Worm (Caenorhabditis elegans) whole organism, L2 larva: Measurements from ENCODE around the gene phb-2.

ENCODE experiments used
- F13H6.1 ChIP-seq: sonication (generic microtip); optimal IDR thresholded peaks from 2 replicates; lab custom pipeline; 2016; ENCODE audit warnings: missing genetic modification characterization, missing compliant biosample characterization
- ama-1 ChIP-seq: fragments of 150-350 bp; optimal IDR thresholded peaks from 2 replicates; lab custom pipeline; 2018; ENCODE audit warnings: inconsistent platforms
- ceh-82 ChIP-seq: fragments of 150-350 bp; optimal IDR thresholded peaks from 2 replicates; lab custom pipeline; 2014; ENCODE audit warnings: missing biosample characterization, missing genetic modification characterization
- dmd-4 ChIP-seq: sonication (generic microtip); optimal IDR thresholded peaks from 2 replicates; lab custom pipeline; 2017; ENCODE audit warnings: missing biosample characterization, missing genetic modification characterization
- egl-27 ChIP-seq: sonication (generic microtip); optimal IDR thresholded peaks from 3 replicates; lab custom pipeline; 2017; ENCODE audit warnings: missing biosample characterization, missing genetic modification reagents, missing genetic modification characterization
- elt-1 ChIP-seq: fragments of 150-350 bp; optimal IDR thresholded peaks from 2 replicates; lab custom pipeline; 2014; ENCODE audit warnings: missing biosample characterization, missing genetic modification characterization
- lin-13 ChIP-seq: fragments of 150-350 bp; optimal IDR thresholded peaks from 2 replicates; lab custom pipeline; 2014; ENCODE audit warnings: missing biosample characterization, missing genetic modification reagents, missing genetic modification characterization
- nhr-11 ChIP-seq: fragments of 150-350 bp; optimal IDR thresholded peaks from 2 replicates; lab custom pipeline; 2014; ENCODE audit warnings: missing biosample characterization, missing genetic modification characterization
- sem-4 ChIP-seq: fragments of 150-350 bp; optimal IDR thresholded peaks from 2 replicates; lab custom pipeline; 2014; ENCODE audit warnings: missing biosample characterization, missing genetic modification reagents, missing genetic modification characterization
- zag-1 ChIP-seq: fragments of 150-350 bp; optimal IDR thresholded peaks from 2 replicates; lab custom pipeline; 2014; ENCODE audit warnings: missing biosample characterization, missing genetic modification characterization

ce11 chrII:6247011-6247410, 4.2 kb upstream of the phb-2 start, which contains the start of gene T24H7.2:
- no peak for TF ChIP-seq lin-13
- no peak for TF ChIP-seq F13H6.1 (tag; lab: Kevin White, UChicago)
- no peak for TF ChIP-seq dmd-4 (tag; lab: Kevin White, UChicago)
- TF ChIP-seq elt-1 (tag; lab: Kevin White, UChicago) = no peak
- no peak for TF ChIP-seq sem-4 (tag; lab: Kevin White, UChicago)
- no peak for TF ChIP-seq egl-27 (tag; lab: Kevin White, UChicago)
- no peak for TF ChIP-seq ama-1 (lab: Kevin White, UChicago)
- no peak for TF ChIP-seq ceh-82 (tag; lab: Kevin White, UChicago)
- TF ChIP-seq nhr-11 (tag; lab: Kevin White, UChicago) = no peak
- TF ChIP-seq zag-1 (tag; lab: Kevin White, UChicago) = no peak
